Fruit fly (Drosophila melanogaster) whole organism, embryonic: ENCODE measurements around the gene Brms1.

Source experiments
- Abd-B ChIP-seq: fragments of 200-800 bp; sonication (Bioruptor generic); optimal IDR thresholded peaks from 2 replicates; lab custom pipeline; 2018; ENCODE audit warnings: missing biosample characterization, mild to moderate bottlenecking, missing genetic modification characterization, moderate library complexity
- B-H2 ChIP-seq: fragments of 200-800 bp; sonication (Bioruptor generic); optimal IDR thresholded peaks from 2 replicates; lab custom pipeline; 2018; ENCODE audit warnings: missing biosample characterization, mild to moderate bottlenecking, missing genetic modification characterization
- C15 ChIP-seq: fragments of 200-800 bp; sonication (Bioruptor generic); IDR thresholded peaks from 3 replicates; pipeline ENCODE4 v1.3.6; 2022; ENCODE audit warnings: missing biosample characterization, missing genetic modification characterization
- CG10565 ChIP-seq: fragments of 200-800 bp; sonication (Bioruptor generic); optimal IDR thresholded peaks from 3 replicates; lab custom pipeline; 2016; ENCODE audit warnings: missing biosample characterization, mild to moderate bottlenecking, missing genetic modification characterization
- CG10979 ChIP-seq: fragments of 200-800 bp; sonication (Bioruptor generic); optimal IDR thresholded peaks from 2 replicates; lab custom pipeline; 2018; ENCODE audit warnings: missing biosample characterization, mild to moderate bottlenecking, missing genetic modification characterization, moderate library complexity
- CG11504 ChIP-seq: fragments of 200-800 bp; sonication (Bioruptor generic); optimal IDR thresholded peaks from 3 replicates; lab custom pipeline; 2019; ENCODE audit warnings: missing biosample characterization, mild to moderate bottlenecking, missing genetic modification characterization, moderate library complexity
- CG12071 ChIP-seq: fragments of 200-800 bp; sonication (Bioruptor generic); optimal IDR thresholded peaks from 3 replicates; lab custom pipeline; 2018; ENCODE audit warnings: missing biosample characterization, mild to moderate bottlenecking, missing genetic modification characterization
- CG13424 ChIP-seq: fragments of 200-800 bp; sonication (Bioruptor generic); optimal IDR thresholded peaks from 2 replicates; lab custom pipeline; 2019; ENCODE audit warnings: missing biosample characterization, mild to moderate bottlenecking, missing genetic modification characterization, moderate library complexity
- CG13775 ChIP-seq: fragments of 200-800 bp; sonication (Bioruptor generic); optimal IDR thresholded peaks from 3 replicates; lab custom pipeline; 2017; ENCODE audit warnings: missing biosample characterization, mild to moderate bottlenecking, missing genetic modification characterization
- CG15696 ChIP-seq: fragments of 200-800 bp; sonication (Bioruptor generic); optimal IDR thresholded peaks from 2 replicates; lab custom pipeline; 2019; ENCODE audit warnings: missing biosample characterization, mild to moderate bottlenecking, missing genetic modification characterization, moderate library complexity
- CG18262 ChIP-seq: fragments of 200-800 bp; optimal IDR thresholded peaks from 3 replicates; lab custom pipeline; 2019; ENCODE audit warnings: missing biosample characterization, mild to moderate bottlenecking, missing genetic modification characterization, moderate library complexity
- CG2875 ChIP-seq: fragments of 200-800 bp; sonication (Bioruptor generic); optimal IDR thresholded peaks from 2 replicates; lab custom pipeline; 2017; ENCODE audit warnings: missing biosample characterization, mild to moderate bottlenecking, missing genetic modification characterization, missing genetic modification reagents
- CG30020 ChIP-seq: fragments of 200-800 bp; optimal IDR thresholded peaks from 2 replicates; lab custom pipeline; 2019; ENCODE audit warnings: missing biosample characterization, mild to moderate bottlenecking, missing genetic modification characterization, moderate library complexity
- CG32767 ChIP-seq: fragments of 200-800 bp; sonication (Bioruptor generic); IDR thresholded peaks from 2 replicates; pipeline ENCODE4 v1.3.6; 2022; ENCODE audit warnings: missing biosample characterization, missing genetic modification characterization
- CG3995 ChIP-seq: fragments of 200-800 bp; sonication (Bioruptor generic); optimal IDR thresholded peaks from 3 replicates; lab custom pipeline; 2016; ENCODE audit warnings: missing biosample characterization, missing genetic modification characterization
- CG4404 ChIP-seq: fragments of 200-800 bp; sonication (Bioruptor generic); IDR thresholded peaks from 2 replicates; pipeline ENCODE4 v1.3.6; 2022; ENCODE audit warnings: missing biosample characterization, missing genetic modification characterization
- CG4707 ChIP-seq: fragments of 200-800 bp; sonication (Bioruptor generic); optimal IDR thresholded peaks from 2 replicates; lab custom pipeline; 2018; ENCODE audit warnings: missing biosample characterization, mild to moderate bottlenecking, missing genetic modification characterization, moderate library complexity
- CG6854 ChIP-seq: fragments of 200-800 bp; sonication (Bioruptor generic); optimal IDR thresholded peaks from 3 replicates; lab custom pipeline; 2017; ENCODE audit warnings: missing biosample characterization, mild to moderate bottlenecking, missing genetic modification characterization
- CG8290 ChIP-seq, 3 experiments: fragments of 200-800 bp; sonication (Bioruptor generic); optimal IDR thresholded peaks; 2 replicates each; lab custom pipeline; 2016 to 2019; ENCODE audit warnings: missing biosample characterization in 3 of 3, missing genetic modification characterization in 3 of 3, mild to moderate bottlenecking in 2 of 3, moderate library complexity in 1 of 3
- CG8924 ChIP-seq: fragments of 200-800 bp; optimal IDR thresholded peaks from 3 replicates; lab custom pipeline; 2019; ENCODE audit warnings: missing biosample characterization, mild to moderate bottlenecking, missing genetic modification characterization, moderate library complexity
- Dp ChIP-seq: fragments of 200-800 bp; sonication (Bioruptor generic); optimal IDR thresholded peaks from 2 replicates; lab custom pipeline; 2018; ENCODE audit warnings: missing biosample characterization, mild to moderate bottlenecking, missing genetic modification characterization, moderate library complexity
- Eip74EF ChIP-seq, 2 experiments: fragments of 200-800 bp in 1 of 2; fragments of >200 bp in 1 of 2; sonication (Bioruptor generic) in 1 of 2; optimal IDR thresholded peaks; 2 replicates each; lab custom pipeline; 2017 to 2019; ENCODE audit warnings: missing biosample characterization in 2 of 2, missing genetic modification characterization in 2 of 2, mild to moderate bottlenecking in 1 of 2, moderate library complexity in 1 of 2
- HLHmδ ChIP-seq: fragments of 200-800 bp; sonication (Bioruptor generic); optimal IDR thresholded peaks from 2 replicates; lab custom pipeline; 2018; ENCODE audit warnings: missing biosample characterization, mild to moderate bottlenecking, missing genetic modification characterization, moderate library complexity
- HmgZ ChIP-seq: fragments of 200-800 bp; sonication (Bioruptor generic); optimal IDR thresholded peaks from 2 replicates; lab custom pipeline; 2018; ENCODE audit warnings: missing biosample characterization, mild to moderate bottlenecking, missing genetic modification characterization
- Hr39 ChIP-seq: fragments of >200 bp; optimal IDR thresholded peaks from 2 replicates; lab custom pipeline; 2017
- Lpt ChIP-seq: fragments of >200 bp; optimal IDR thresholded peaks from 2 replicates; lab custom pipeline; 2018; ENCODE audit warnings: missing biosample characterization, missing genetic modification characterization
- Mrtf ChIP-seq: fragments of 200-800 bp; sonication (Bioruptor generic); IDR thresholded peaks from 3 replicates; pipeline ENCODE4 v1.3.6; 2022; ENCODE audit warnings: missing biosample characterization, missing genetic modification characterization
- Myb ChIP-seq: fragments of 200-800 bp; sonication (Bioruptor generic); optimal IDR thresholded peaks from 2 replicates; lab custom pipeline; 2016; ENCODE audit warnings: missing biosample characterization, missing genetic modification characterization
- Nf-YA ChIP-seq: fragments of 200-800 bp; sonication (Bioruptor generic); IDR thresholded peaks from 2 replicates; pipeline ENCODE4 v1.3.6; 2022; ENCODE audit warnings: missing biosample characterization, missing genetic modification characterization
- Side ChIP-seq: fragments of 200-800 bp; sonication (Bioruptor generic); optimal IDR thresholded peaks from 2 replicates; lab custom pipeline; 2016; ENCODE audit warnings: missing biosample characterization, missing genetic modification characterization
- Sox102F ChIP-seq: fragments of 200-800 bp; sonication (Bioruptor generic); optimal IDR thresholded peaks from 2 replicates; lab custom pipeline; 2018; ENCODE audit warnings: missing biosample characterization, mild to moderate bottlenecking, missing genetic modification characterization, moderate library complexity
- Stat92E ChIP-seq, 3 experiments: fragments of >200 bp in 2 of 3; fragments of 200-800 bp in 1 of 3; sonication (Bioruptor generic) in 1 of 3; optimal IDR thresholded peaks; 2 replicates each; lab custom pipeline; 2017 to 2019; ENCODE audit warnings: missing biosample characterization in 3 of 3, missing genetic modification characterization in 3 of 3, mild to moderate bottlenecking in 1 of 3, moderate library complexity in 1 of 3
- abd-A ChIP-seq: fragments of 200-800 bp; sonication (Bioruptor generic); optimal IDR thresholded peaks from 3 replicates; lab custom pipeline; 2019; ENCODE audit warnings: missing biosample characterization, mild to moderate bottlenecking, missing genetic modification characterization, moderate library complexity
- dpn ChIP-seq, 2 experiments: fragments of 200-800 bp; sonication (Bioruptor generic); optimal IDR thresholded peaks; 3 replicates each; lab custom pipeline; 2016; ENCODE audit warnings: missing biosample characterization in 2 of 2, missing genetic modification characterization in 2 of 2
- eve ChIP-seq, 2 experiments: fragments of >200 bp; optimal IDR thresholded peaks; 2 replicates each; lab custom pipeline; 2017; ENCODE audit warnings: missing biosample characterization in 2 of 2, missing genetic modification characterization in 2 of 2
- exex ChIP-seq: fragments of 200-800 bp; sonication (Bioruptor generic); optimal IDR thresholded peaks from 4 replicates; lab custom pipeline; 2018; ENCODE audit warnings: missing biosample characterization, mild to moderate bottlenecking, missing genetic modification characterization, moderate library complexity
- ftz-f1 ChIP-seq: fragments of 200-800 bp; sonication (Bioruptor generic); optimal IDR thresholded peaks from 2 replicates; lab custom pipeline; 2016; ENCODE audit warnings: missing biosample characterization, missing genetic modification characterization
- inv ChIP-seq: fragments of 200-800 bp; sonication (Bioruptor generic); IDR thresholded peaks from 2 replicates; pipeline ENCODE4 v1.3.6; 2022; ENCODE audit warnings: missing biosample characterization, missing genetic modification characterization; ENCODE audit not compliant: partially characterized antibody
- ken ChIP-seq: fragments of 200-800 bp; sonication (Bioruptor generic); IDR thresholded peaks from 3 replicates; pipeline ENCODE4 v1.3.6; 2022; ENCODE audit warnings: missing biosample characterization, missing genetic modification characterization
- klu ChIP-seq: fragments of 200-800 bp; sonication (Bioruptor generic); IDR thresholded peaks from 2 replicates; pipeline ENCODE4 v1.3.6; 2022; ENCODE audit warnings: missing biosample characterization, missing genetic modification characterization
- pita ChIP-seq: fragments of 200-800 bp; sonication (Bioruptor generic); optimal IDR thresholded peaks from 2 replicates; lab custom pipeline; 2017; ENCODE audit warnings: missing biosample characterization, mild to moderate bottlenecking, missing genetic modification characterization
- repo ChIP-seq: fragments of 200-800 bp; sonication (Bioruptor generic); optimal IDR thresholded peaks from 2 replicates; lab custom pipeline; 2016; ENCODE audit warnings: missing biosample characterization, missing genetic modification characterization
- scrt ChIP-seq: fragments of 200-800 bp; sonication (Bioruptor generic); optimal IDR thresholded peaks from 2 replicates; lab custom pipeline; 2018; ENCODE audit warnings: missing biosample characterization, mild to moderate bottlenecking, missing genetic modification characterization, moderate library complexity
- seq ChIP-seq: fragments of 200-800 bp; sonication (Bioruptor generic); IDR thresholded peaks from 2 replicates; pipeline ENCODE4 v1.3.6; 2022; ENCODE audit warnings: missing biosample characterization, missing genetic modification characterization
- tna ChIP-seq: fragments of 200-800 bp; sonication (Bioruptor generic); IDR thresholded peaks from 2 replicates; pipeline ENCODE4 v1.3.6; 2022; ENCODE audit warnings: missing biosample characterization, missing genetic modification characterization; ENCODE audit not compliant: partially characterized antibody
- usp ChIP-seq: fragments of >200 bp; optimal IDR thresholded peaks from 2 replicates; lab custom pipeline; 2017; ENCODE audit warnings: missing biosample characterization, missing genetic modification characterization

The Brms1 gene

DNA sequence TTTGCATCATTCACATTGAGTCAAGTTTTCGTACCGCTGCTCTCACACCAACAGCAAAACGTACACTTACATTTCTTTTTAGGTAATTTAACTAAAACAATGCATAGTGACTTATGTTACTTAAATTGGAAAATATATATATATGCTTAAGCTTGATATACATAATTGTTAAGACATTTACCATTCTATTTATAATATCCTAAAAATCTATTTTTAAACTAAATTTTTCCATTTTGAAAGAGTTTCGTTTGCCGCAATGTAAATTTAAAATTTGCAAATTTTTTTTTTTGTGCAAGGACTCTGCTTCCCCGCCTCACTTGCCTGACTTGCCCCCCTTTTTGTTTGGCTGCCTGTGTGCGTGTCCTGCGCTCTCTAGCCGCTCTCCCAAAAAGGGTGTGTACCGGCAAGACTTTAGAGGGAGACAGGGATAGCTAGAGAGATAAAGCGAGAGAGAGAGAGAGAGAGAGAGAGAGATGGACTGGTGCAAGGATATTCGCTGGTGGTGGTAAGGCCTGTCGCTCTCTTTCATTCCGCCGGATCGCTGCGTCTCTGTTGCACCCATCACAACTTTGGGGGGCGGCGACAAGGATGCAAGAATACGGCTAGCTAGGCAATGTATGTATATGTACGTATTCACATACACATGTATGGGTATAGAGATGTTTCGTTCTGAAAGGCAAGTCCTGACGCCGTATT, 28.6 kb upstream of the Brms1 start (continued):
- TF ChIP-seq Stat92E (GFP tag; optimal IDR thresholded peaks at IDR 0.05; lab: Kevin White, UChicago), result no peak
- no peak for TF ChIP-seq CG2875 (GFP tag; lab: Kevin White, UChicago)
- TF ChIP-seq CG4707 (GFP tag; lab: Kevin White, UChicago), result no peak
- TF ChIP-seq CG32767 (GFP tag; lab: Robert Waterston, UW), result no peak
- TF ChIP-seq Sox102F (GFP tag; lab: Kevin White, UChicago), result peak; percentile 56
- TF ChIP-seq Abd-B (GFP tag; lab: Kevin White, UChicago), result peak; percentile 16
- TF ChIP-seq Lpt (GFP tag; lab: Kevin White, UChicago), result no peak
- TF ChIP-seq inv (GFP tag; lab: Robert Waterston, UW), result no peak
- TF ChIP-seq CG10565 (GFP tag; lab: Kevin White, UChicago), result no peak
- TF ChIP-seq CG6854, result peak; percentile 44
- no peak for TF ChIP-seq Dp (GFP tag; lab: Kevin White, UChicago)
- peak; percentile 67 for TF ChIP-seq CG18262 (tag; lab: Kevin White, UChicago)
- TF ChIP-seq ftz-f1 (GFP tag; lab: Kevin White, UChicago), result no peak
- no peak for TF ChIP-seq CG8290 (GFP tag; optimal IDR thresholded peaks at IDR 0.05; lab: Kevin White, UChicago)
- no peak for TF ChIP-seq CG8290 (tag; optimal IDR thresholded peaks at IDR 0.05; lab: Kevin White, UChicago)
- no peak for TF ChIP-seq B-H2 (GFP tag; lab: Kevin White, UChicago)
- TF ChIP-seq Mrtf, result no peak
- no peak for TF ChIP-seq CG4404
- TF ChIP-seq abd-A (tag; lab: Kevin White, UChicago), result peak; percentile 49
- TF ChIP-seq HmgZ (tag; lab: Kevin White, UChicago), result no peak
- no peak for TF ChIP-seq CG3995 (GFP tag; lab: Kevin White, UChicago)
- peak; percentile 66 for TF ChIP-seq CG13424
- TF ChIP-seq C15 (GFP tag; lab: Robert Waterston, UW), result no peak
- no peak for TF ChIP-seq Myb (GFP tag; lab: Kevin White, UChicago)
- no peak for TF ChIP-seq CG30020 (tag; lab: Kevin White, UChicago)
- TF ChIP-seq Hr39 (lab: Kevin White, UChicago), result no peak
- peak; percentile 59 for TF ChIP-seq CG8924 (tag; lab: Kevin White, UChicago)
- no peak for TF ChIP-seq repo (GFP tag; lab: Kevin White, UChicago)
- peak; percentile 26 for TF ChIP-seq exex (tag; lab: Kevin White, UChicago)
- TF ChIP-seq klu (GFP tag; lab: Robert Waterston, UW), result 0 out of 2 replicates have a peak, but pooled peaks have one; percentile 17
- TF ChIP-seq CG11504, result peak; percentile 71
- TF ChIP-seq eve (GFP tag; optimal IDR thresholded peaks at IDR 0.05; lab: Kevin White, UChicago), result peak in 1 of 2 experiments; percentile 25
- TF ChIP-seq CG15696, result no peak
- no peak for TF ChIP-seq ken (GFP tag; lab: Robert Waterston, UW)
- peak in 1 of 2 experiments; percentile 12 for TF ChIP-seq Eip74EF (GFP tag; optimal IDR thresholded peaks at IDR 0.05; lab: Kevin White, UChicago)
- TF ChIP-seq dpn (GFP tag; optimal IDR thresholded peaks at IDR 0.05; lab: Kevin White, UChicago), result no peak
- no peak for TF ChIP-seq pita (GFP tag; lab: Kevin White, UChicago)
- no peak for TF ChIP-seq HLHmδ (GFP tag; lab: Kevin White, UChicago)
- peak; percentile 5 for TF ChIP-seq CG13775 (GFP tag; lab: Kevin White, UChicago)
- no peak for TF ChIP-seq tna (GFP tag; lab: Robert Waterston, UW)
- TF ChIP-seq usp (GFP tag; lab: Kevin White, UChicago), result no peak
- no peak for TF ChIP-seq Nf-YA (GFP tag; lab: Robert Waterston, UW)
- TF ChIP-seq seq (GFP tag; lab: Robert Waterston, UW), result peak; percentile 80; the same call in 1 of the 2 replicates
- no peak for TF ChIP-seq Side (GFP tag; lab: Kevin White, UChicago)
- TF ChIP-seq CG12071 (GFP tag; lab: Kevin White, UChicago), result no peak
- peak; percentile 28 for TF ChIP-seq scrt (GFP tag; lab: Kevin White, UChicago)
- peak; percentile 60 for TF ChIP-seq CG10979 (tag; lab: Kevin White, UChicago)
